Fruit fly (Drosophila melanogaster): ENCODE data around the gene Fum2.

Gene Fum2

DNA sequence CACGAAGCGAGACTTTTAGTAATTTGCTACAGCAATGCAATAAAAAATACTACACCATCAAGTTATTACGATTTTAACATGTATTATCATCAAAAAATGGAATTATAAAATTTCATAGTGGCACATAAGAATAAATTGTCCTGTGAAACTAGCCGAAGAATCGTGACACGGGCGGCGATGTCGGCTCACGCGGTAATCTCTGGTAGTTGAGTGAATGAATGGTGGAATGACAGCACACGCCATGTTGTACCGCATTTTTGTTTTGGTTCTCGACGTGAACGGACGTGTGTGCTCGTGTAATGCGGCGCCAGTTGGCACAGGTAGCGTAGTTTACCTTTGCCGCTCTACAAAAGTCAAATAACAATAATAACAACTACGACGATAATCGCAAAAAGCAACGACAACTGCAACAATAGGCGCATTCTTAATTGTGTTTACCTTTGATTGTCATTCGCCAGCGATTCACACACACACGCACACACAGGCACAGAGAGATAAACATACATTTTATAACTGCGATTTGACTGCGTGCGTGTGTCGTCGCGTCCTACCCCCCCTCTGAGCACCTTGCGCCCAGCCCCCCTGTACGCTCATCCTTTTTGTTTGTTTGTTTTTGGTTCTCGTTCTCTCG lies 17.8 kb downstream of the Fum2 start, which contains the start of gene CG14441 (continued):
- TF ChIP-seq zfh1 (GFP tag; IDR thresholded peaks at IDR 0.05) (no peak; the same call in 2 of the 3 replicates), ase (GFP tag; IDR thresholded peaks at IDR 0.05) (0 out of 3 replicates have a peak, but pooled peaks have one; percentile 21), pum (GFP tag; optimal IDR thresholded peaks at IDR 0.05) (no peak), CG10565 (GFP tag; optimal IDR thresholded peaks at IDR 0.05) (no peak), ac (GFP tag; optimal IDR thresholded peaks at IDR 0.05) (peak; percentile 1), lola (GFP tag; optimal IDR thresholded peaks at IDR 0.05) (peak in 1 of 3 experiments; percentile 15), CG14441 (GFP tag; IDR thresholded peaks at IDR 0.05) (peak; percentile 49; the same call in 1 of the 2 replicates), NfI (GFP tag; optimal IDR thresholded peaks at IDR 0.05) (peak; percentile 43), YL-1 (GFP tag; optimal IDR thresholded peaks at IDR 0.05) (no peak), fd64A (GFP tag; optimal IDR thresholded peaks at IDR 0.05) (peak; percentile 54), CG17568 (GFP tag; optimal IDR thresholded peaks at IDR 0.05) (peak; percentile 82), CHES-1-like (GFP tag; optimal IDR thresholded peaks at IDR 0.05) (peak; percentile 25), ara (GFP tag; IDR thresholded peaks at IDR 0.05) (0 out of 2 replicates have a peak, but pooled peaks have one; percentile 34), nom (GFP tag; optimal IDR thresholded peaks at IDR 0.05) (peak; percentile 73), Stat92E (GFP tag; optimal IDR thresholded peaks at IDR 0.05) (peak in 1 of 3 experiments; percentile 82), HLH54F (GFP tag; optimal IDR thresholded peaks at IDR 0.05) (peak; percentile 11), NFAT (GFP tag; IDR thresholded peaks at IDR 0.05) (peak; percentile 19; the same call in 1 of the 2 replicates), wdn (GFP tag; IDR thresholded peaks at IDR 0.05) (no peak), gce (GFP tag; IDR thresholded peaks at IDR 0.05) (no peak), sima (GFP tag; optimal IDR thresholded peaks at IDR 0.05) (no peak), CG6791 (GFP tag; IDR thresholded peaks at IDR 0.05; ENCODE audit: partially characterized antibody) (peak; percentile 93), TFAM (GFP tag; optimal IDR thresholded peaks at IDR 0.05) (no peak), vnd (GFP tag; IDR thresholded peaks at IDR 0.05; ENCODE audit: partially characterized antibody) (peak; percentile 98), CG18011 (GFP tag; optimal IDR thresholded peaks at IDR 0.05) (peak; percentile 0), org-1 (GFP tag; optimal IDR thresholded peaks at IDR 0.05) (peak; percentile 30), CG10543 (GFP tag; optimal IDR thresholded peaks at IDR 0.05) (peak; percentile 86), Sry-δ (GFP tag; optimal IDR thresholded peaks at IDR 0.05) (peak; percentile 31), CG2889 (GFP tag; IDR thresholded peaks at IDR 0.05) (no peak), grau (tag; optimal IDR thresholded peaks at IDR 0.05) (peak; percentile 65), az2 (GFP tag; optimal IDR thresholded peaks at IDR 0.05) (peak; percentile 21), mirr (GFP tag; optimal IDR thresholded peaks at IDR 0.05) (peak; percentile 52), cg (GFP tag; optimal IDR thresholded peaks at IDR 0.05) (peak; percentile 65)

DNA sequence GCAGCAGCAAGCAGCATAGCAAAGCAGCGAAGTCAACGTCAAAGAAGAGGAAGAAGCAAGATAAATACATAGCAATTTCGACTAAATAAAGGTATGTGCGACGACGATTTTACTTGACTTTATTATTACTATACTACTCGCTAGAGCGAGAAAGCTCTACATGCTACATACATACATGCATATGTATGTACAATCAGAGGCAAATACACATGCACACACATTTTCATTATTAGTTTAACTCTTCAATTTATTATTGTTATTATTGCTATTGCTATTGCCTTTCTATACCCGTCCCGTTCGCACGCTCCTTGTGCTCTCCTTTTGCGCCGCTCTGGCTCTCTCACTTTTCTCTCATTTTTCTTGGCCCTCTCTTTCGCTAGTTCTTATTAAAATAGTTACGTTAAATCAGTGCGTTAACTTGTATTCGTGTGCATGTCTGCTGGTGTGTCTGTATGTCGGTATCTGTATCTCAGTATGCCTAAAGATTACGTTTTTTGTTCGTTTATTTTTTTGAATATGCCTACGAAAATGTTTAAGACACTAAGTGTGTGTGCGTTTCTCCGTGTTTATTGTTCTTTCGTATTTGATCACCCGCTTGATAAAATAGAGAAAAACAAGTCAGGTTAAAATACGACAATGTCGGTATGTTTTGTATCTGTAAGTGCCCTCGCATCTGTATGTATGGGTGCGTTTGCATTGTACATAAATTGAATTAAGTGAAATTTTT lies 18.9 kb downstream of the Fum2 start:
- TF ChIP-seq CG3838 (GFP tag; optimal IDR thresholded peaks at IDR 0.05) (no peak), CG2199 (GFP tag; IDR thresholded peaks at IDR 0.05) (peak; percentile 45; the same call in 1 of the 3 replicates), HLH3B (GFP tag; IDR thresholded peaks at IDR 0.05) (no peak), chinmo (GFP tag; IDR thresholded peaks at IDR 0.05; ENCODE audit: partially characterized antibody) (0 out of 4 replicates have a peak, but pooled peaks have one; percentile 65), da (GFP tag; optimal IDR thresholded peaks at IDR 0.05) (no peak), Camta (GFP tag; optimal IDR thresholded peaks at IDR 0.05) (no peak), CG12155 (GFP tag; optimal IDR thresholded peaks at IDR 0.05) (peak; percentile 3), jumu (GFP tag; optimal IDR thresholded peaks at IDR 0.05) (no peak), Mes4 (GFP tag; optimal IDR thresholded peaks at IDR 0.05) (no peak), CG1233 (GFP tag; optimal IDR thresholded peaks at IDR 0.05) (no peak), YL-1 (GFP tag; optimal IDR thresholded peaks at IDR 0.05) (no peak), CG31224 (GFP tag; IDR thresholded peaks at IDR 0.05) (no peak), Optix (GFP tag; IDR thresholded peaks at IDR 0.05) (no peak), BtbVII (GFP tag; optimal IDR thresholded peaks at IDR 0.05) (peak; percentile 24), CG17186 (GFP tag; optimal IDR thresholded peaks at IDR 0.05) (no peak), pros (GFP tag; optimal IDR thresholded peaks at IDR 0.05) (peak; percentile 53), grn (GFP tag; optimal IDR thresholded peaks at IDR 0.05) (peak; percentile 81), btn (GFP tag; optimal IDR thresholded peaks at IDR 0.05) (no peak)
